Worm (Caenorhabditis elegans): ENCODE measurements around the gene uroc-1.

uroc-1 gene

ce11 chrIV:16534900-16535299 is 7.6 kb downstream of the uroc-1 start:
- TF ChIP-seq lsy-12 (tag; optimal IDR thresholded peaks at IDR 0.05): no peak
- TF ChIP-seq elt-1 (tag; optimal IDR thresholded peaks at IDR 0.05): no peak
- TF ChIP-seq elt-2 (tag; optimal IDR thresholded peaks at IDR 0.05): no peak
- TF ChIP-seq lin-15B (tag; optimal IDR thresholded peaks at IDR 0.05): no peak
- TF ChIP-seq ceh-16 (tag; optimal IDR thresholded peaks at IDR 0.05): no peak
- no peak for TF ChIP-seq nhr-25 (tag; optimal IDR thresholded peaks at IDR 0.05)
- no peak for TF ChIP-seq unc-62 (GFP tag; optimal IDR thresholded peaks at IDR 0.05)
- TF ChIP-seq R02D3.7 (tag; optimal IDR thresholded peaks at IDR 0.05): no peak
- TF ChIP-seq nhr-23 (tag; optimal IDR thresholded peaks at IDR 0.05): no peak
- no peak for TF ChIP-seq elt-3 (tag; optimal IDR thresholded peaks at IDR 0.05)
- no peak for TF ChIP-seq hmg-11 (tag; optimal IDR thresholded peaks at IDR 0.05)
- no peak for TF ChIP-seq snpc-4 (tag; optimal IDR thresholded peaks at IDR 0.05)
- no peak for TF ChIP-seq egl-27 (tag; optimal IDR thresholded peaks at IDR 0.05)

DNA sequence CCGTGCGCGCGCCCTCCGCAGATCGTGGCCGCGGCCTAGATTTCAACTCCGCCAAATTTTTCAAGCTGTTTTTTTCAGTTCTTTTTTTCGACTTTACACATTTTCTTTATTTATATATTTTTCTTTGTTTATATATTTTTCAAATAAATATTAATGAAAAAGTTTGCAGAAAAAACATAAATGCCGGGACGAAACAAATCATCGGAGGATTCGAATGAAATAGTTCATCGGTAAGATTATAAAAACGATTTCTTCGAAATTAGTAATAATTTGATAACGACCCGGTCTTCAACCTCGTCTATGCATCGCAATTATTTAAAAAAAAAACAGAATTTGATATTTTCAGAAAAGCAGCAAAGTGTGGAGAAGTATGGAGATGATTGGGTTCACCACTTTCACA is 9.2 kb downstream of the uroc-1 start, which contains the start of gene Y51H4A.6:
TSS of gene Y51H4A.6 (plus strand) at position 301 of the 400 bp plus-strand sequence.
- TF ChIP-seq aly-2 (tag; optimal IDR thresholded peaks at IDR 0.05) (no peak), unc-62 (GFP tag; optimal IDR thresholded peaks at IDR 0.05) (no peak), nhr-25 (tag; optimal IDR thresholded peaks at IDR 0.05) (no peak), unc-39 (tag; optimal IDR thresholded peaks at IDR 0.05) (no peak), ztf-11 (tag; optimal IDR thresholded peaks at IDR 0.05) (no peak), ceh-16 (tag; optimal IDR thresholded peaks at IDR 0.05) (no peak), fkh-10 (GFP tag; optimal IDR thresholded peaks at IDR 0.05) (no peak), egl-5 (tag; optimal IDR thresholded peaks at IDR 0.05) (no peak), jun-1 (tag; optimal IDR thresholded peaks at IDR 0.05) (no peak), ceh-9 (tag; optimal IDR thresholded peaks at IDR 0.05) (no peak), fkh-2 (tag; optimal IDR thresholded peaks at IDR 0.05) (no peak), nfya-1 (tag; optimal IDR thresholded peaks at IDR 0.05; ENCODE audit: insufficient read depth) (no peak), ceh-82 (tag; optimal IDR thresholded peaks at IDR 0.05) (no peak), skn-1 (tag; optimal IDR thresholded peaks at IDR 0.05) (no peak), elt-2 (tag; optimal IDR thresholded peaks at IDR 0.05) (no peak), nhr-43 (tag; optimal IDR thresholded peaks at IDR 0.05; ENCODE audit: poor library complexity, severe bottlenecking) (no peak), daf-12 (tag; optimal IDR thresholded peaks at IDR 0.05) (no peak), nhr-76 (tag; optimal IDR thresholded peaks at IDR 0.05) (no peak)

ce11 chrIV:16528375-16528774 is 14.2 kb downstream of the uroc-1 start, which contains the start of gene Y51H4A.937:
Y51H4A.937 (plus strand) TSS chrIV:16528675.
- TF ChIP-seq nhr-67 (tag; optimal IDR thresholded peaks at IDR 0.05): no peak
- TF ChIP-seq nhr-25 (tag; optimal IDR thresholded peaks at IDR 0.05): no peak
- no peak for TF ChIP-seq pha-4 (tag; optimal IDR thresholded peaks at IDR 0.05)
- TF ChIP-seq elt-3 (tag; optimal IDR thresholded peaks at IDR 0.05): no peak
- TF ChIP-seq nhr-11 (tag; optimal IDR thresholded peaks at IDR 0.05): no peak
- no peak for TF ChIP-seq hmg-11 (tag; optimal IDR thresholded peaks at IDR 0.05)
- TF ChIP-seq jun-1 (tag; optimal IDR thresholded peaks at IDR 0.05): no peak
- TF ChIP-seq skn-1 (tag; optimal IDR thresholded peaks at IDR 0.05): no peak
- TF ChIP-seq fos-1 (tag; optimal IDR thresholded peaks at IDR 0.05): no peak
- no peak for TF ChIP-seq nhr-28 (tag; optimal IDR thresholded peaks at IDR 0.05)
- TF ChIP-seq fkh-10 (GFP tag; optimal IDR thresholded peaks at IDR 0.05): no peak
- no peak for TF ChIP-seq lin-39 (tag; optimal IDR thresholded peaks at IDR 0.05)
- no peak for TF ChIP-seq mml-1 (tag; optimal IDR thresholded peaks at IDR 0.05)
- no peak for TF ChIP-seq zag-1 (tag; optimal IDR thresholded peaks at IDR 0.05)
- TF ChIP-seq lsy-12 (tag; optimal IDR thresholded peaks at IDR 0.05): no peak
- TF ChIP-seq daf-12 (tag; optimal IDR thresholded peaks at IDR 0.05): no peak
- TF ChIP-seq nhr-76 (tag; optimal IDR thresholded peaks at IDR 0.05): no peak
- TF ChIP-seq nhr-12 (tag; optimal IDR thresholded peaks at IDR 0.05): no peak
- no peak for TF ChIP-seq ceh-28 (tag; optimal IDR thresholded peaks at IDR 0.05)

ce11 chrIV:16526038-16526437 is 16.5 kb downstream of the uroc-1 start, which contains the start of gene Y51H4A.5:
Y51H4A.5 (minus strand) TSS chrIV:16526138.
- TF ChIP-seq ceh-16 (tag; optimal IDR thresholded peaks at IDR 0.05) (no peak), nfya-1 (tag; optimal IDR thresholded peaks at IDR 0.05; ENCODE audit: insufficient read depth) (no peak), nhr-67 (tag; optimal IDR thresholded peaks at IDR 0.05) (no peak), fkh-2 (tag; optimal IDR thresholded peaks at IDR 0.05) (no peak)

All from whole organism, L3 larva.